Fruit fly (Drosophila melanogaster) whole organism, adult: ENCODE measurements around the gene CG4631.

Experiments
- CG11617 ChIP-seq: fragments of 200-800 bp; sonication (Bioruptor generic); optimal IDR thresholded peaks from 2 replicates; lab custom pipeline; 2017; ENCODE audit warnings: mild to moderate bottlenecking, missing biosample characterization, missing genetic modification reagents, missing genetic modification characterization
- CG5204 ChIP-seq: fragments of 200-800 bp; sonication (Bioruptor generic); optimal IDR thresholded peaks from 2 replicates; lab custom pipeline; 2016; ENCODE audit warnings: missing biosample characterization, missing genetic modification characterization
- Crg-1 ChIP-seq: fragments of 200-800 bp; sonication (Bioruptor generic); optimal IDR thresholded peaks from 2 replicates; lab custom pipeline; 2016; ENCODE audit warnings: missing biosample characterization, missing genetic modification characterization
- Hr96 ChIP-seq: fragments of 200-800 bp; sonication (Bioruptor generic); optimal IDR thresholded peaks from 2 replicates; lab custom pipeline; 2016; ENCODE audit warnings: missing biosample characterization, missing genetic modification characterization
- cic ChIP-seq: fragments of 200-800 bp; sonication (Bioruptor generic); optimal IDR thresholded peaks from 2 replicates; lab custom pipeline; 2017; ENCODE audit warnings: missing biosample characterization, mild to moderate bottlenecking, missing genetic modification characterization, moderate library complexity
- cnc ChIP-seq, 2 experiments: fragments of >200 bp; optimal IDR thresholded peaks; 2 replicates each; lab custom pipeline; 2017
- kay ChIP-seq: fragments of 200-800 bp; sonication (Bioruptor generic); peaks from one replicate; lab custom pipeline; 2016; ENCODE audit warnings: missing biosample characterization, missing genetic modification characterization, borderline replicate concordance
- ovo ChIP-seq: fragments of 200-800 bp; sonication (Bioruptor generic); optimal IDR thresholded peaks from 2 replicates; lab custom pipeline; 2016; ENCODE audit warnings: missing biosample characterization, missing genetic modification characterization

- no peak for TF ChIP-seq cnc (optimal IDR thresholded peaks at IDR 0.05; lab: Kevin White, UChicago)
- TF ChIP-seq ovo (GFP tag; lab: Kevin White, UChicago): no peak
- TF ChIP-seq kay (GFP tag; lab: Kevin White, UChicago): no peak
- TF ChIP-seq cic (GFP tag; lab: Kevin White, UChicago): no peak
- TF ChIP-seq Hr96: no peak
- no peak for TF ChIP-seq CG5204 (GFP tag; lab: Kevin White, UChicago)
- no peak for TF ChIP-seq Crg-1 (GFP tag; lab: Kevin White, UChicago)
- TF ChIP-seq CG11617 (GFP tag; lab: Kevin White, UChicago): no peak
These were observed 9.1 kb upstream of the CG4631 start for dm6 chr2L:16597798-16598737.
